Worm (Caenorhabditis elegans) whole organism, mixed stage, embryonic: Measurements from ENCODE around the gene srt-30.

ENCODE experiments used
- M03D4.4 ChIP-seq: sonication (generic microtip); optimal IDR thresholded peaks from 2 replicates; lab custom pipeline; 2017; ENCODE audit warnings: mild to moderate bottlenecking, missing genetic modification characterization, missing compliant biosample characterization
- bed-3 ChIP-seq: fragments of 200-800 bp; sonication (Bioruptor generic); optimal IDR thresholded peaks from 3 replicates; lab custom pipeline; 2018; ENCODE audit warnings: mild to moderate bottlenecking, missing genetic modification characterization, moderate library complexity, missing compliant biosample characterization
- ceh-39 ChIP-seq: fragments of 150-350 bp; optimal IDR thresholded peaks from 2 replicates; lab custom pipeline; 2014; ENCODE audit warnings: missing biosample characterization, missing genetic modification characterization
- ceh-43 ChIP-seq: fragments of 200-800 bp; sonication (Bioruptor generic); optimal IDR thresholded peaks from 2 replicates; lab custom pipeline; 2018; ENCODE audit warnings: mild to moderate bottlenecking, missing genetic modification characterization, moderate library complexity, missing compliant biosample characterization
- ceh-83 ChIP-seq: fragments of 200-800 bp; sonication (Bioruptor generic); optimal IDR thresholded peaks from 2 replicates; lab custom pipeline; 2018; ENCODE audit warnings: mild to moderate bottlenecking, missing genetic modification characterization, missing compliant biosample characterization
- ces-1 ChIP-seq: fragments of 150-350 bp; optimal IDR thresholded peaks from 2 replicates; lab custom pipeline; 2014; ENCODE audit warnings: missing biosample characterization, missing genetic modification reagents, missing genetic modification characterization
- drap-1 ChIP-seq: fragments of 200-800 bp; sonication (Bioruptor generic); optimal IDR thresholded peaks from 3 replicates; lab custom pipeline; 2018; ENCODE audit warnings: mild to moderate bottlenecking, missing genetic modification characterization, missing compliant biosample characterization
- elt-1 ChIP-seq: sonication (generic microtip); optimal IDR thresholded peaks from 2 replicates; lab custom pipeline; 2017; ENCODE audit warnings: missing genetic modification characterization, mild to moderate bottlenecking, missing compliant biosample characterization, antibody characterized with exemption, moderate library complexity, borderline replicate concordance; ENCODE audit not compliant: insufficient read depth
- elt-3 ChIP-seq: fragments of 150-350 bp; optimal IDR thresholded peaks from 2 replicates; lab custom pipeline; 2014; ENCODE audit warnings: missing biosample characterization, missing genetic modification characterization
- flh-1 ChIP-seq: fragments of 200-800 bp; sonication (Bioruptor generic); optimal IDR thresholded peaks from 2 replicates; lab custom pipeline; 2018; ENCODE audit warnings: mild to moderate bottlenecking, missing genetic modification characterization, moderate library complexity, missing compliant biosample characterization
- ham-2 ChIP-seq: fragments of 200-800 bp; sonication (Bioruptor generic); optimal IDR thresholded peaks from 2 replicates; lab custom pipeline; 2018; ENCODE audit warnings: mild to moderate bottlenecking, missing genetic modification characterization, missing compliant biosample characterization
- hlh-1 ChIP-seq: fragments of 150-350 bp; optimal IDR thresholded peaks from 2 replicates; lab custom pipeline; 2014; ENCODE audit warnings: missing biosample characterization, missing genetic modification reagents, missing genetic modification characterization
- lin-13 ChIP-seq: fragments of 150-350 bp; optimal IDR thresholded peaks from 2 replicates; lab custom pipeline; 2014; ENCODE audit warnings: missing biosample characterization, missing genetic modification characterization
- lin-32 ChIP-seq: fragments of 200-800 bp; sonication (Bioruptor generic); optimal IDR thresholded peaks from 2 replicates; lab custom pipeline; 2018; ENCODE audit warnings: mild to moderate bottlenecking, missing genetic modification characterization, missing compliant biosample characterization
- lsy-2 ChIP-seq: fragments of 150-350 bp; optimal IDR thresholded peaks from 2 replicates; lab custom pipeline; 2014; ENCODE audit warnings: missing biosample characterization, missing genetic modification characterization
- mab-5 ChIP-seq: fragments of 150-350 bp; optimal IDR thresholded peaks from 2 replicates; lab custom pipeline; 2014; ENCODE audit warnings: missing biosample characterization, missing genetic modification characterization
- mep-1 ChIP-seq: fragments of 150-350 bp; optimal IDR thresholded peaks from 2 replicates; lab custom pipeline; 2017; ENCODE audit warnings: missing biosample characterization, missing genetic modification reagents, missing genetic modification characterization, inconsistent platforms
- mls-2 ChIP-seq: sonication (generic microtip); optimal IDR thresholded peaks from 2 replicates; lab custom pipeline; 2016; ENCODE audit warnings: mild to moderate bottlenecking, missing genetic modification characterization, moderate library complexity, missing compliant biosample characterization
- nhr-12 ChIP-seq: fragments of 150-350 bp; optimal IDR thresholded peaks from 2 replicates; lab custom pipeline; 2014; ENCODE audit warnings: missing biosample characterization, missing genetic modification characterization
- nhr-28 ChIP-seq: fragments of 150-350 bp; optimal IDR thresholded peaks from 2 replicates; lab custom pipeline; 2014; ENCODE audit warnings: missing biosample characterization, missing genetic modification characterization
- nhr-76 ChIP-seq: sonication (generic microtip); optimal IDR thresholded peaks from 2 replicates; lab custom pipeline; 2017; ENCODE audit warnings: missing biosample characterization, missing genetic modification characterization
- pha-4 ChIP-seq: fragments of 150-350 bp; optimal IDR thresholded peaks from 2 replicates; lab custom pipeline; 2018; ENCODE audit warnings: missing biosample characterization, missing genetic modification reagents, missing genetic modification characterization
- snpc-4 ChIP-seq: fragments of 150-350 bp; optimal IDR thresholded peaks from 2 replicates; lab custom pipeline; 2014; ENCODE audit warnings: missing biosample characterization, missing genetic modification characterization
- sptf-1 ChIP-seq: sonication (generic microtip); optimal IDR thresholded peaks from 2 replicates; lab custom pipeline; 2017; ENCODE audit warnings: mild to moderate bottlenecking, missing genetic modification characterization, moderate library complexity, missing compliant biosample characterization
- tbx-8 ChIP-seq: fragments of 200-800 bp; sonication (Bioruptor generic); optimal IDR thresholded peaks from 2 replicates; lab custom pipeline; 2018; ENCODE audit warnings: mild to moderate bottlenecking, missing genetic modification characterization, moderate library complexity, missing compliant biosample characterization
- unc-120 ChIP-seq: sonication (generic microtip); optimal IDR thresholded peaks from 2 replicates; lab custom pipeline; 2017; ENCODE audit warnings: missing genetic modification characterization, missing compliant biosample characterization; ENCODE audit not compliant: poor library complexity, severe bottlenecking
- unc-39 ChIP-seq: fragments of 150-350 bp; optimal IDR thresholded peaks from 2 replicates; lab custom pipeline; 2014; ENCODE audit warnings: missing biosample characterization, missing genetic modification characterization
- unc-62 ChIP-seq: fragments of 150-350 bp; optimal IDR thresholded peaks from 2 replicates; lab custom pipeline; 2014; ENCODE audit warnings: missing biosample characterization, missing genetic modification reagents, missing genetic modification characterization
- zip-8 ChIP-seq: fragments of 150-350 bp; optimal IDR thresholded peaks from 2 replicates; lab custom pipeline; 2014; ENCODE audit warnings: missing biosample characterization, missing genetic modification characterization

srt-30 gene

ce11 chrV:3771437-3772256, 28.6 kb downstream of the srt-30 start, which contains the start of the genes R08E5.1 and rips-1:
TSS of gene R08E5.1 (minus strand) at chrV:3771518.
TSS of gene rips-1 (plus strand) at chrV:3772021.
- TF ChIP-seq drap-1 (GFP tag; lab: Kevin White, UChicago): no peak
- TF ChIP-seq lin-32: no peak
- no peak for TF ChIP-seq bed-3
- no peak for TF ChIP-seq nhr-76
- TF ChIP-seq, all 35 proteins: peak for 0

- no peak for TF ChIP-seq lin-13 (tag; lab: Kevin White, UChicago)
- TF ChIP-seq lsy-2 (tag; lab: Kevin White, UChicago): no peak
- TF ChIP-seq zip-8 (tag; lab: Kevin White, UChicago): no peak
- TF ChIP-seq nhr-12 (tag; lab: Kevin White, UChicago): no peak
- TF ChIP-seq elt-3: no peak
Measured at ce11 chrV:3768270-3768669, 32.0 kb downstream of the srt-30 start, which contains the start of gene R08E5.4. TSS of gene R08E5.4 (plus strand) at chrV:3768570.

- TF ChIP-seq mab-5 (no peak), lin-13 (tag; lab: Kevin White, UChicago) (no peak), bed-3 (no peak), unc-120 (tag; lab: Kevin White, UChicago) (no peak), mep-1 (tag; lab: Kevin White, UChicago) (no peak), zip-8 (tag; lab: Kevin White, UChicago) (no peak), nhr-76 (no peak), nhr-28 (tag; lab: Kevin White, UChicago) (no peak), flh-1 (GFP tag; lab: Kevin White, UChicago) (no peak), hlh-1 (tag; lab: Kevin White, UChicago) (no peak), ceh-83 (GFP tag; lab: Kevin White, UChicago) (no peak), unc-39 (tag; lab: Kevin White, UChicago) (no peak), M03D4.4 (tag; lab: Kevin White, UChicago) (no peak), drap-1 (GFP tag; lab: Kevin White, UChicago) (no peak), sptf-1 (no peak), ces-1 (no peak), tbx-8 (GFP tag; lab: Kevin White, UChicago) (no peak), nhr-12 (tag; lab: Kevin White, UChicago) (no peak), ceh-39 (tag; lab: Kevin White, UChicago) (no peak), elt-1 (tag; lab: Kevin White, UChicago) (no peak)
Measured at ce11 chrV:3766904-3767303, 33.4 kb downstream of the srt-30 start, which contains the start of gene Y39H10A.1. TSS of gene Y39H10A.1 (plus strand) at chrV:3767204.

- TF ChIP-seq M03D4.4 (tag; lab: Kevin White, UChicago) (no peak), zip-8 (tag; lab: Kevin White, UChicago) (peak; percentile 14), lsy-2 (tag; lab: Kevin White, UChicago) (no peak), elt-3 (no peak)
Measured at ce11 chrV:3761829-3762228, 38.4 kb downstream of the srt-30 start.

ce11 chrV:3760839-3761238, 39.4 kb downstream of the srt-30 start, which contains the start of gene oac-55:
TSS of gene oac-55 (plus strand) at chrV:3761139.
- TF ChIP-seq lin-13 (tag; lab: Kevin White, UChicago) (no peak), ham-2 (GFP tag; lab: Kevin White, UChicago) (no peak), drap-1 (GFP tag; lab: Kevin White, UChicago) (no peak), nhr-12 (tag; lab: Kevin White, UChicago) (no peak), unc-62 (GFP tag; lab: Kevin White, UChicago) (no peak), unc-120 (tag; lab: Kevin White, UChicago) (no peak), nhr-28 (tag; lab: Kevin White, UChicago) (no peak), unc-39 (tag; lab: Kevin White, UChicago) (no peak), mls-2 (tag; lab: Kevin White, UChicago) (no peak), zip-8 (tag; lab: Kevin White, UChicago) (no peak), ceh-39 (tag; lab: Kevin White, UChicago) (no peak), lsy-2 (tag; lab: Kevin White, UChicago) (no peak), tbx-8 (GFP tag; lab: Kevin White, UChicago) (no peak), hlh-1 (tag; lab: Kevin White, UChicago) (no peak), pha-4 (tag; lab: Kevin White, UChicago) (no peak), ceh-43 (GFP tag; lab: Kevin White, UChicago) (no peak), ceh-83 (GFP tag; lab: Kevin White, UChicago) (no peak), ces-1 (no peak), elt-3 (no peak), snpc-4 (tag; lab: Kevin White, UChicago) (no peak)
